Fruit fly (Drosophila melanogaster) whole organism, embryonic: Measurements from ENCODE around the gene CG31542.

Source experiments
- B-H2 ChIP-seq: fragments of 200-800 bp; sonication (Bioruptor generic); optimal IDR thresholded peaks from 2 replicates; lab custom pipeline; 2018; ENCODE audit warnings: missing biosample characterization, mild to moderate bottlenecking, missing genetic modification characterization
- BtbVII ChIP-seq: fragments of 200-800 bp; sonication (Bioruptor generic); optimal IDR thresholded peaks from 3 replicates; lab custom pipeline; 2017; ENCODE audit warnings: missing biosample characterization, mild to moderate bottlenecking, missing genetic modification characterization
- CG11504 ChIP-seq: fragments of 200-800 bp; sonication (Bioruptor generic); optimal IDR thresholded peaks from 3 replicates; lab custom pipeline; 2019; ENCODE audit warnings: missing biosample characterization, mild to moderate bottlenecking, missing genetic modification characterization, moderate library complexity
- CG11560 ChIP-seq: fragments of 200-800 bp; sonication (Bioruptor generic); IDR thresholded peaks from 3 replicates; pipeline ENCODE4 v1.3.6; 2022; ENCODE audit warnings: missing biosample characterization, missing genetic modification characterization
- CG12236 ChIP-seq: fragments of 200-800 bp; sonication (Bioruptor generic); optimal IDR thresholded peaks from 2 replicates; lab custom pipeline; 2016; ENCODE audit warnings: missing biosample characterization, missing genetic modification characterization
- CG1233 ChIP-seq: fragments of 200-800 bp; sonication (Bioruptor generic); optimal IDR thresholded peaks from 4 replicates; lab custom pipeline; 2018; ENCODE audit warnings: missing biosample characterization, mild to moderate bottlenecking, missing genetic modification characterization
- CG15696 ChIP-seq: fragments of 200-800 bp; sonication (Bioruptor generic); optimal IDR thresholded peaks from 2 replicates; lab custom pipeline; 2019; ENCODE audit warnings: missing biosample characterization, mild to moderate bottlenecking, missing genetic modification characterization, moderate library complexity
- CG1602 ChIP-seq: fragments of 200-800 bp; sonication (Bioruptor generic); optimal IDR thresholded peaks from 3 replicates; lab custom pipeline; 2016; ENCODE audit warnings: missing biosample characterization, missing genetic modification characterization
- CG16813 ChIP-seq: fragments of 200-800 bp; sonication (Bioruptor generic); IDR thresholded peaks from 3 replicates; pipeline ENCODE4 v1.3.6; 2022; ENCODE audit warnings: missing biosample characterization, missing genetic modification characterization; ENCODE audit not compliant: partially characterized antibody
- CG16815 ChIP-seq: fragments of 200-800 bp; sonication (Bioruptor generic); optimal IDR thresholded peaks from 3 replicates; lab custom pipeline; 2017; ENCODE audit warnings: missing biosample characterization, mild to moderate bottlenecking, missing genetic modification characterization
- CG17361 ChIP-seq: fragments of 200-800 bp; sonication (Bioruptor generic); IDR thresholded peaks from 3 replicates; pipeline ENCODE4 v1.3.6; 2022; ENCODE audit warnings: missing biosample characterization, missing genetic modification characterization
- CG30403 ChIP-seq: fragments of 200-800 bp; sonication (Bioruptor generic); optimal IDR thresholded peaks from 3 replicates; lab custom pipeline; 2016; ENCODE audit warnings: missing biosample characterization, missing genetic modification characterization
- CG32772 ChIP-seq: fragments of 200-800 bp; sonication (Bioruptor generic); IDR thresholded peaks from 2 replicates; pipeline ENCODE4 v1.3.6; 2022; ENCODE audit warnings: missing biosample characterization, missing genetic modification characterization
- CG34224 ChIP-seq: fragments of 200-800 bp; sonication (Bioruptor generic); IDR thresholded peaks from 3 replicates; pipeline ENCODE4 v1.3.6; 2022; ENCODE audit warnings: missing biosample characterization, missing genetic modification characterization; ENCODE audit not compliant: partially characterized antibody
- CG3847 ChIP-seq: fragments of 200-800 bp; sonication (Bioruptor generic); IDR thresholded peaks from 2 replicates; pipeline ENCODE4 v1.3.6; 2022; ENCODE audit warnings: missing biosample characterization, missing genetic modification characterization
- CG4730 ChIP-seq: fragments of 200-800 bp; sonication (Bioruptor generic); IDR thresholded peaks from 2 replicates; pipeline ENCODE4 v1.3.6; 2022; ENCODE audit warnings: missing biosample characterization, missing genetic modification characterization
- CG6765 ChIP-seq: fragments of 200-800 bp; sonication (Bioruptor generic); optimal IDR thresholded peaks from 3 replicates; lab custom pipeline; 2017; ENCODE audit warnings: missing biosample characterization, mild to moderate bottlenecking, missing genetic modification characterization
- CG6813 ChIP-seq: fragments of 200-800 bp; sonication (Bioruptor generic); optimal IDR thresholded peaks from 2 replicates; lab custom pipeline; 2017; ENCODE audit warnings: missing biosample characterization, missing genetic modification characterization, mild to moderate bottlenecking, moderate library complexity, missing genetic modification reagents
- CG7372 ChIP-seq: fragments of 200-800 bp; sonication (Bioruptor generic); IDR thresholded peaks from 2 replicates; pipeline ENCODE4 v1.3.6; 2022; ENCODE audit warnings: missing biosample characterization, missing genetic modification characterization
- CG8290 ChIP-seq, 3 experiments: fragments of 200-800 bp; sonication (Bioruptor generic); optimal IDR thresholded peaks; 2 replicates each; lab custom pipeline; 2016 to 2019; ENCODE audit warnings: missing biosample characterization in 3 of 3, missing genetic modification characterization in 3 of 3, mild to moderate bottlenecking in 2 of 3, moderate library complexity in 1 of 3
- CG8765 ChIP-seq: fragments of 200-800 bp; sonication (Bioruptor generic); IDR thresholded peaks from 2 replicates; pipeline ENCODE4 v1.3.6; 2022; ENCODE audit warnings: missing biosample characterization, missing genetic modification characterization
- CkIIα-i1 ChIP-seq: fragments of 200-800 bp; sonication (Bioruptor generic); IDR thresholded peaks from 2 replicates; pipeline ENCODE4 v1.3.6; 2022; ENCODE audit warnings: missing biosample characterization, missing genetic modification characterization
- Dref ChIP-seq: fragments of 200-800 bp; sonication (Bioruptor generic); IDR thresholded peaks from 2 replicates; pipeline ENCODE4 v1.3.6; 2022; ENCODE audit warnings: missing biosample characterization, missing genetic modification characterization
- E2f2 ChIP-seq: fragments of 200-800 bp; sonication (Bioruptor generic); IDR thresholded peaks from 2 replicates; pipeline ENCODE4 v1.3.6; 2022; ENCODE audit warnings: missing biosample characterization, missing genetic modification characterization
- HmgZ ChIP-seq: fragments of 200-800 bp; sonication (Bioruptor generic); optimal IDR thresholded peaks from 2 replicates; lab custom pipeline; 2018; ENCODE audit warnings: missing biosample characterization, mild to moderate bottlenecking, missing genetic modification characterization
- Hr39 ChIP-seq: fragments of >200 bp; optimal IDR thresholded peaks from 2 replicates; lab custom pipeline; 2017
- Jarid2 ChIP-seq: fragments of 200-800 bp; sonication (Bioruptor generic); optimal IDR thresholded peaks from 3 replicates; lab custom pipeline; 2017; ENCODE audit warnings: mild to moderate bottlenecking, missing biosample characterization, missing genetic modification reagents, missing genetic modification characterization
- MTF-1 ChIP-seq: fragments of 200-800 bp; sonication (Bioruptor generic); optimal IDR thresholded peaks from 2 replicates; lab custom pipeline; 2018; ENCODE audit warnings: missing biosample characterization, mild to moderate bottlenecking, missing genetic modification characterization, borderline replicate concordance
- Meics ChIP-seq: fragments of 200-800 bp; sonication (Bioruptor generic); optimal IDR thresholded peaks from 2 replicates; lab custom pipeline; 2017; ENCODE audit warnings: missing biosample characterization, mild to moderate bottlenecking, missing genetic modification characterization
- Neu2 ChIP-seq: fragments of 200-800 bp; sonication (Bioruptor generic); optimal IDR thresholded peaks from 3 replicates; lab custom pipeline; 2016; ENCODE audit warnings: missing biosample characterization, missing genetic modification characterization, borderline replicate concordance
- Optix ChIP-seq: fragments of 200-800 bp; sonication (Bioruptor generic); IDR thresholded peaks from 3 replicates; pipeline ENCODE4 v1.3.6; 2022; ENCODE audit warnings: missing biosample characterization, missing genetic modification characterization
- Pdp1 ChIP-seq, 2 experiments: fragments of 200-800 bp; sonication (Bioruptor generic); optimal IDR thresholded peaks; 3 replicates each; lab custom pipeline; 2016; ENCODE audit warnings: missing biosample characterization in 2 of 2, missing genetic modification characterization in 2 of 2, mild to moderate bottlenecking in 1 of 2, moderate library complexity in 1 of 2
- Ptx1 ChIP-seq: fragments of 200-800 bp; sonication (Bioruptor generic); IDR thresholded peaks from 2 replicates; pipeline ENCODE4 v1.3.6; 2022; ENCODE audit warnings: missing biosample characterization, missing genetic modification characterization
- Ravus ChIP-seq: fragments of 200-800 bp; sonication (Bioruptor generic); IDR thresholded peaks from 2 replicates; pipeline ENCODE4 v1.3.6; 2022; ENCODE audit warnings: missing biosample characterization, missing genetic modification characterization
- cwo ChIP-seq: fragments of 200-800 bp; sonication (Bioruptor generic); optimal IDR thresholded peaks from 3 replicates; lab custom pipeline; 2017; ENCODE audit warnings: missing biosample characterization, missing genetic modification characterization, mild to moderate bottlenecking, moderate library complexity, missing genetic modification reagents
- dmrt99B ChIP-seq: fragments of 200-800 bp; sonication (Bioruptor generic); optimal IDR thresholded peaks from 2 replicates; lab custom pipeline; 2018; ENCODE audit warnings: missing biosample characterization, mild to moderate bottlenecking, missing genetic modification characterization, moderate library complexity
- gce ChIP-seq: fragments of 200-800 bp; sonication (Bioruptor generic); IDR thresholded peaks from 3 replicates; pipeline ENCODE4 v1.3.6; 2022; ENCODE audit warnings: missing biosample characterization, missing genetic modification characterization
- insv ChIP-seq, 2 experiments: fragments of 200-800 bp; sonication (Bioruptor generic); optimal IDR thresholded peaks; 3 replicates each; lab custom pipeline; 2016 to 2018; ENCODE audit warnings: missing biosample characterization in 2 of 2, missing genetic modification characterization in 2 of 2
- jing ChIP-seq: fragments of 200-800 bp; sonication (Bioruptor generic); optimal IDR thresholded peaks from 2 replicates; lab custom pipeline; 2018; ENCODE audit warnings: missing biosample characterization, mild to moderate bottlenecking, missing genetic modification characterization
- kni ChIP-seq: fragments of 200-800 bp; sonication (Bioruptor generic); optimal IDR thresholded peaks from 3 replicates; lab custom pipeline; 2017; ENCODE audit warnings: mild to moderate bottlenecking, missing biosample characterization, missing genetic modification reagents, missing genetic modification characterization
- nerfin-2 ChIP-seq: fragments of 200-800 bp; sonication (Bioruptor generic); IDR thresholded peaks from 2 replicates; pipeline ENCODE4 v1.3.6; 2022; ENCODE audit warnings: missing biosample characterization, missing genetic modification characterization; ENCODE audit not compliant: partially characterized antibody
- nom ChIP-seq: fragments of 200-800 bp; sonication (Bioruptor generic); optimal IDR thresholded peaks from 2 replicates; lab custom pipeline; 2017; ENCODE audit warnings: missing biosample characterization, missing genetic modification characterization, mild to moderate bottlenecking, moderate library complexity, missing genetic modification reagents
- org-1 ChIP-seq: fragments of 200-800 bp; sonication (Bioruptor generic); optimal IDR thresholded peaks from 2 replicates; lab custom pipeline; 2017; ENCODE audit warnings: missing biosample characterization, missing genetic modification characterization
- psq ChIP-seq: fragments of 200-800 bp; sonication (Bioruptor generic); optimal IDR thresholded peaks from 2 replicates; lab custom pipeline; 2017; ENCODE audit warnings: missing biosample characterization, missing genetic modification characterization
- repo ChIP-seq: fragments of 200-800 bp; sonication (Bioruptor generic); optimal IDR thresholded peaks from 2 replicates; lab custom pipeline; 2016; ENCODE audit warnings: missing biosample characterization, missing genetic modification characterization
- rib ChIP-seq: fragments of 200-800 bp; sonication (Bioruptor generic); IDR thresholded peaks from 2 replicates; pipeline ENCODE4 v1.3.6; 2022; ENCODE audit warnings: missing biosample characterization, missing genetic modification characterization
- run ChIP-seq: fragments of 200-800 bp; sonication (Bioruptor generic); optimal IDR thresholded peaks from 3 replicates; lab custom pipeline; 2018; ENCODE audit warnings: missing biosample characterization, mild to moderate bottlenecking, missing genetic modification characterization
- sisA ChIP-seq: fragments of 200-800 bp; sonication (Bioruptor generic); IDR thresholded peaks from 2 replicates; pipeline ENCODE4 v1.3.6; 2022; ENCODE audit warnings: missing biosample characterization, missing genetic modification characterization
- tup ChIP-seq: fragments of 200-800 bp; sonication (Bioruptor generic); optimal IDR thresholded peaks from 2 replicates; lab custom pipeline; 2016; ENCODE audit warnings: missing biosample characterization, mild to moderate bottlenecking, missing genetic modification characterization, moderate library complexity
- unpg ChIP-seq: fragments of 200-800 bp; sonication (Bioruptor generic); optimal IDR thresholded peaks from 3 replicates; lab custom pipeline; 2018; ENCODE audit warnings: missing biosample characterization, mild to moderate bottlenecking, missing genetic modification characterization, moderate library complexity
- zen ChIP-seq: fragments of 200-800 bp; sonication (Bioruptor generic); optimal IDR thresholded peaks from 3 replicates; lab custom pipeline; 2018; ENCODE audit warnings: missing biosample characterization, mild to moderate bottlenecking, missing genetic modification characterization, moderate library complexity

CG31542 gene

DNA sequence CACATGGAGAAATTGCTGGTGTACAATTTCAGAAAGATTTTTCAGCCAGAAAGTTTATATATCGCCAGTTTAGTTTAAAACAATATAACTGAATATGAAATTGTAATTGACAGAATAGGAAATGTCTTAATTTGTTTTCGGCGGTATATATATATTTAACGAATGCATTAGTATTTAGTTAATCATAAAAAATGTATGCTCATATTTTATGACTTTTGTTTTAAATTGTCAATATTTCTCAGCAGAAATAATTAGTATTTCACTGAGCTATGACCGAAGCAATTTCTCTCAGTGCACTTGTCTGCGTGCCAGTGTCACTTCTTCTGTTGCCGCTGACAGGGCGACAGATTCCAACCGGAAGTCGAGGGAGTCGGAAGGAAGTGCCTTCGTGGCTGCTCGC, 43.6 kb downstream of the CG31542 start (continued):
- peak; percentile 69; the same call in 1 of the 3 replicates for TF ChIP-seq CG17361 (GFP tag; lab: Robert Waterston, UW)
- no peak for TF ChIP-seq gce
- no peak for TF ChIP-seq CG16813 (GFP tag; lab: Robert Waterston, UW)
- no peak for TF ChIP-seq CG4730
- no peak for TF ChIP-seq Pdp1 (GFP tag; optimal IDR thresholded peaks at IDR 0.05; lab: Kevin White, UChicago)
- no peak for TF ChIP-seq Dref (GFP tag; lab: Robert Waterston, UW)
- no peak for TF ChIP-seq MTF-1 (GFP tag; lab: Kevin White, UChicago)
- no peak for TF ChIP-seq nom (GFP tag; lab: Kevin White, UChicago)
- TF ChIP-seq CG15696 (tag; lab: Kevin White, UChicago): peak; percentile 16
- TF ChIP-seq CG6765 (GFP tag; lab: Kevin White, UChicago): peak; percentile 45
- no peak for TF ChIP-seq Ravus (GFP tag; lab: Robert Waterston, UW)
- TF ChIP-seq E2f2: no peak
- no peak for TF ChIP-seq repo (GFP tag; lab: Kevin White, UChicago)
- TF ChIP-seq CG3847: no peak
- peak; percentile 69 for TF ChIP-seq dmrt99B (tag; lab: Kevin White, UChicago)
- TF ChIP-seq CG7372: no peak
- no peak for TF ChIP-seq Ptx1 (GFP tag; lab: Robert Waterston, UW)
- no peak for TF ChIP-seq Neu2 (GFP tag; lab: Kevin White, UChicago)
- no peak for TF ChIP-seq HmgZ (tag; lab: Kevin White, UChicago)
- TF ChIP-seq rib (GFP tag; lab: Robert Waterston, UW): no peak
- no peak for TF ChIP-seq CkIIα-i1 (GFP tag; lab: Robert Waterston, UW)
- TF ChIP-seq tup (GFP tag; lab: Kevin White, UChicago): no peak
- TF ChIP-seq Optix (GFP tag; lab: Robert Waterston, UW): no peak
- TF ChIP-seq B-H2 (GFP tag; lab: Kevin White, UChicago): no peak
- peak; percentile 74 for TF ChIP-seq CG11504 (tag; lab: Kevin White, UChicago)
- TF ChIP-seq org-1 (GFP tag; lab: Kevin White, UChicago): peak; percentile 31
- TF ChIP-seq kni (GFP tag; lab: Kevin White, UChicago): no peak
- no peak for TF ChIP-seq zen
- no peak for TF ChIP-seq psq (GFP tag; lab: Kevin White, UChicago)
- TF ChIP-seq CG6813: no peak
- TF ChIP-seq CG11560 (tag; lab: Robert Waterston, UW): 0 out of 3 replicates have a peak, but pooled peaks have one; percentile 21
- TF ChIP-seq jing (GFP tag; lab: Kevin White, UChicago): no peak
- TF ChIP-seq sisA (GFP tag; lab: Robert Waterston, UW): peak; percentile 11; the same call in 1 of the 2 replicates
- TF ChIP-seq CG34224 (GFP tag; lab: Robert Waterston, UW): no peak
- peak; percentile 23 for TF ChIP-seq CG16815 (GFP tag; lab: Kevin White, UChicago)
- no peak for TF ChIP-seq CG8290 (GFP tag; optimal IDR thresholded peaks at IDR 0.05; lab: Kevin White, UChicago)
- TF ChIP-seq CG8290 (tag; optimal IDR thresholded peaks at IDR 0.05; lab: Kevin White, UChicago): no peak
- no peak for TF ChIP-seq insv (GFP tag; optimal IDR thresholded peaks at IDR 0.05; lab: Kevin White, UChicago)
- TF ChIP-seq unpg (GFP tag; lab: Kevin White, UChicago): no peak
- no peak for TF ChIP-seq CG8765 (GFP tag; lab: Robert Waterston, UW)
- TF ChIP-seq CG1602 (GFP tag; lab: Kevin White, UChicago): no peak
- peak; percentile 29 for TF ChIP-seq BtbVII (GFP tag; lab: Kevin White, UChicago)
- TF ChIP-seq Meics (GFP tag; lab: Kevin White, UChicago): peak; percentile 64
- TF ChIP-seq CG32772 (GFP tag; lab: Robert Waterston, UW): no peak
- TF ChIP-seq CG30403: peak; percentile 31
- peak; percentile 50 for TF ChIP-seq cwo (GFP tag; lab: Kevin White, UChicago)
- no peak for TF ChIP-seq CG12236 (GFP tag; lab: Kevin White, UChicago)
- no peak for TF ChIP-seq nerfin-2 (GFP tag; lab: Robert Waterston, UW)
- TF ChIP-seq Jarid2: no peak
- TF ChIP-seq run: no peak
- no peak for TF ChIP-seq Hr39 (lab: Kevin White, UChicago)
- TF ChIP-seq CG1233 (GFP tag; lab: Kevin White, UChicago): peak; percentile 14
